Worm (Caenorhabditis elegans) whole organism, mixed stage, embryonic: ENCODE measurements around the gene npr-40.
"Not testable (repeated sequence)": the region's sequence is repeated elsewhere in the genome, so short reads cannot be mapped to it uniquely, and the experiment has no call there.

Experiments
- M03D4.4 ChIP-seq: sonication (generic microtip); optimal IDR thresholded peaks from 2 replicates; lab custom pipeline; 2017; ENCODE audit warnings: mild to moderate bottlenecking, missing genetic modification characterization, missing compliant biosample characterization
- bed-3 ChIP-seq: fragments of 200-800 bp; sonication (Bioruptor generic); optimal IDR thresholded peaks from 3 replicates; lab custom pipeline; 2018; ENCODE audit warnings: mild to moderate bottlenecking, missing genetic modification characterization, moderate library complexity, missing compliant biosample characterization
- blmp-1 ChIP-seq: fragments of 150-350 bp; optimal IDR thresholded peaks from 2 replicates; lab custom pipeline; 2014; ENCODE audit warnings: missing biosample characterization, missing genetic modification characterization
- ceh-43 ChIP-seq: fragments of 200-800 bp; sonication (Bioruptor generic); optimal IDR thresholded peaks from 2 replicates; lab custom pipeline; 2018; ENCODE audit warnings: mild to moderate bottlenecking, missing genetic modification characterization, moderate library complexity, missing compliant biosample characterization
- ceh-83 ChIP-seq: fragments of 200-800 bp; sonication (Bioruptor generic); optimal IDR thresholded peaks from 2 replicates; lab custom pipeline; 2018; ENCODE audit warnings: mild to moderate bottlenecking, missing genetic modification characterization, missing compliant biosample characterization
- ces-1 ChIP-seq: fragments of 150-350 bp; optimal IDR thresholded peaks from 2 replicates; lab custom pipeline; 2014; ENCODE audit warnings: missing biosample characterization, missing genetic modification reagents, missing genetic modification characterization
- drap-1 ChIP-seq: fragments of 200-800 bp; sonication (Bioruptor generic); optimal IDR thresholded peaks from 3 replicates; lab custom pipeline; 2018; ENCODE audit warnings: mild to moderate bottlenecking, missing genetic modification characterization, missing compliant biosample characterization
- elt-1 ChIP-seq: sonication (generic microtip); optimal IDR thresholded peaks from 2 replicates; lab custom pipeline; 2017; ENCODE audit warnings: missing genetic modification characterization, mild to moderate bottlenecking, missing compliant biosample characterization, antibody characterized with exemption, moderate library complexity, borderline replicate concordance; ENCODE audit not compliant: insufficient read depth
- elt-3 ChIP-seq: fragments of 150-350 bp; optimal IDR thresholded peaks from 2 replicates; lab custom pipeline; 2014; ENCODE audit warnings: missing biosample characterization, missing genetic modification characterization
- flh-1 ChIP-seq: fragments of 200-800 bp; sonication (Bioruptor generic); optimal IDR thresholded peaks from 2 replicates; lab custom pipeline; 2018; ENCODE audit warnings: mild to moderate bottlenecking, missing genetic modification characterization, moderate library complexity, missing compliant biosample characterization
- hlh-1 ChIP-seq: fragments of 150-350 bp; optimal IDR thresholded peaks from 2 replicates; lab custom pipeline; 2014; ENCODE audit warnings: missing biosample characterization, missing genetic modification reagents, missing genetic modification characterization
- lin-13 ChIP-seq: fragments of 150-350 bp; optimal IDR thresholded peaks from 2 replicates; lab custom pipeline; 2014; ENCODE audit warnings: missing biosample characterization, missing genetic modification characterization
- lin-32 ChIP-seq: fragments of 200-800 bp; sonication (Bioruptor generic); optimal IDR thresholded peaks from 2 replicates; lab custom pipeline; 2018; ENCODE audit warnings: mild to moderate bottlenecking, missing genetic modification characterization, missing compliant biosample characterization
- mab-5 ChIP-seq: fragments of 150-350 bp; optimal IDR thresholded peaks from 2 replicates; lab custom pipeline; 2014; ENCODE audit warnings: missing biosample characterization, missing genetic modification characterization
- mep-1 ChIP-seq: fragments of 150-350 bp; optimal IDR thresholded peaks from 2 replicates; lab custom pipeline; 2017; ENCODE audit warnings: missing biosample characterization, missing genetic modification reagents, missing genetic modification characterization, inconsistent platforms
- mls-2 ChIP-seq: sonication (generic microtip); optimal IDR thresholded peaks from 2 replicates; lab custom pipeline; 2016; ENCODE audit warnings: mild to moderate bottlenecking, missing genetic modification characterization, moderate library complexity, missing compliant biosample characterization
- nhr-12 ChIP-seq: fragments of 150-350 bp; optimal IDR thresholded peaks from 2 replicates; lab custom pipeline; 2014; ENCODE audit warnings: missing biosample characterization, missing genetic modification characterization
- nhr-2 ChIP-seq: fragments of 150-350 bp; optimal IDR thresholded peaks from 2 replicates; lab custom pipeline; 2014; ENCODE audit warnings: missing biosample characterization, missing genetic modification characterization
- nhr-237 ChIP-seq: fragments of 150-350 bp; optimal IDR thresholded peaks from 2 replicates; lab custom pipeline; 2014; ENCODE audit warnings: missing biosample characterization, missing genetic modification characterization
- nhr-76 ChIP-seq: sonication (generic microtip); optimal IDR thresholded peaks from 2 replicates; lab custom pipeline; 2017; ENCODE audit warnings: missing biosample characterization, missing genetic modification characterization
- pha-4 ChIP-seq: fragments of 150-350 bp; optimal IDR thresholded peaks from 2 replicates; lab custom pipeline; 2018; ENCODE audit warnings: missing biosample characterization, missing genetic modification reagents, missing genetic modification characterization
- sptf-1 ChIP-seq: sonication (generic microtip); optimal IDR thresholded peaks from 2 replicates; lab custom pipeline; 2017; ENCODE audit warnings: mild to moderate bottlenecking, missing genetic modification characterization, moderate library complexity, missing compliant biosample characterization
- tbx-8 ChIP-seq: fragments of 200-800 bp; sonication (Bioruptor generic); optimal IDR thresholded peaks from 2 replicates; lab custom pipeline; 2018; ENCODE audit warnings: mild to moderate bottlenecking, missing genetic modification characterization, moderate library complexity, missing compliant biosample characterization
- unc-120 ChIP-seq: sonication (generic microtip); optimal IDR thresholded peaks from 2 replicates; lab custom pipeline; 2017; ENCODE audit warnings: missing genetic modification characterization, missing compliant biosample characterization; ENCODE audit not compliant: poor library complexity, severe bottlenecking
- unc-62 ChIP-seq: fragments of 150-350 bp; optimal IDR thresholded peaks from 2 replicates; lab custom pipeline; 2014; ENCODE audit warnings: missing biosample characterization, missing genetic modification reagents, missing genetic modification characterization
- zip-8 ChIP-seq: fragments of 150-350 bp; optimal IDR thresholded peaks from 2 replicates; lab custom pipeline; 2014; ENCODE audit warnings: missing biosample characterization, missing genetic modification characterization
- ztf-11 ChIP-seq: fragments of 150-350 bp; optimal IDR thresholded peaks from 2 replicates; lab custom pipeline; 2014; ENCODE audit warnings: missing biosample characterization, missing genetic modification characterization

npr-40 gene

DNA sequence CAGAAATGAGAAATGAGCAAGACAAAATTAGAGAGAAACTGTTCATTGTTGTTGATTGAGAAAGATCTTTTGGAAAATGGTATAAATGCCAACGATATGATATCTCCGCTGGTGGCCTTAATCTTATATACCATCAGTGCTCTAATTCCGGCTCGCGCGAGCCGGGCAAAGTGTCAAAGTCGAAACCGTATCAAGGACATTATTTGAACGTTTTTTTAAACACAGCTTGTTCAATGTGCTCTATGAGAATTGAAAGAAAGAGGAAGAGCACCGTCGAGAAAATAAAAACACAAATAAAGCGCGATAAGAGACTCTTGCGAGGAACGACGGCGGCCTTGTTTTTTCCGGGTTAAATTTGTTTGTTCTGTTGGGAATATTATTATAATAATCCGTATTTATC, 42.8 kb downstream of the npr-40 start, which contains the start of gene idpp-3:
Gene idpp-3, minus strand, starts transcription at position 101 of the 400 bp plus-strand sequence.
- no peak for TF ChIP-seq nhr-76 (tag; lab: Kevin White, UChicago)
- TF ChIP-seq, all 35 proteins: peak for 0

DNA sequence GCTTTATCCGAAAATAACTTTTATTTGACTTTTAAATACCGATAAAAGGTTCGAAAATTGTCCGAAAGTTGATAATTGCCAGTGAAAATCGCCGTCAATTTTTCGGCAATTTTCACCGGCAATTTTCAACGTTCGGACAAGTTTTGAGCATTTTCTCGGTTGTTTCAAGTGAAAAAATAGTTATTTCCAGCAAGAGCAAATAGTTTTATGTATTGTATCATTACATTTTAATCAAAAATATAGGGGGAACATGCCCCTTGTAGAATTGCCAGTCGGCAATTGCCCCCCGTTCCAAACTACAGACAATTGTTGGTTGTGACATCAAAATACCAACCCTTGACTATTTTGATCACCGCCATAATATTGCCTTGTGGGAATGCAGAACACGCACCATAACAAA, 43.8 kb downstream of the npr-40 start, which contains the start of gene rgs-10:
Gene rgs-10, plus strand, starts transcription at position 301 of the 400 bp plus-strand sequence.
- TF ChIP-seq M03D4.4 (tag; lab: Kevin White, UChicago) (no peak), sptf-1 (tag; lab: Kevin White, UChicago) (no peak), flh-1 (GFP tag; lab: Kevin White, UChicago) (no peak), elt-1 (tag; lab: Kevin White, UChicago) (no peak), mls-2 (tag; lab: Kevin White, UChicago) (no peak), hlh-1 (tag; lab: Kevin White, UChicago) (no peak), elt-3 (tag; lab: Kevin White, UChicago) (no peak), tbx-8 (GFP tag; lab: Kevin White, UChicago) (no peak), blmp-1 (tag; lab: Kevin White, UChicago) (no peak), zip-8 (tag; lab: Kevin White, UChicago) (no peak)

DNA sequence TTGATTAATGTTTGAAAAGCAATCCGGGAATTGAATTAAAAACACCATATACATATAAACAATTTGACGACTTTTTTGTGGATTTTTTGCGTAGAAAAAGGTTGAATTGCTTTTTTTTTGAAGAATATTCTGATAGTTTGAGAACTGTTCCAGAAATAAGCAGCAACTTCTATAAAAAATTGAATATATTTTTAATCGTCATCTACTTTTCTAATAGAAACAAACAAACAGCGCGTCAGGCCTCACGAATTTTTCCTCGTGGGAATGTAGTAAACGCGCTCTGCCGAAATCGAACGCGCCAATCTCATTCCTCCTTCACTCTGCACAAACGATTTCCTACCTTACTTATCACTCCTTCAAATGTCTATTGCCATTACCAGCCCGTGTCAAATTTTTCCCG, 45.6 kb downstream of the npr-40 start, which contains the start of gene rgs-11:
Gene rgs-11, plus strand, starts transcription at position 301 of the 400 bp plus-strand sequence.
- TF ChIP-seq ztf-11 (tag; lab: Kevin White, UChicago) (no peak), blmp-1 (tag; lab: Kevin White, UChicago) (no peak), pha-4 (no peak), nhr-2 (tag; lab: Kevin White, UChicago) (no peak), drap-1 (GFP tag; lab: Kevin White, UChicago) (no peak), elt-1 (tag; lab: Kevin White, UChicago) (no peak), lin-13 (tag; lab: Kevin White, UChicago) (no peak), ceh-43 (no peak), mep-1 (tag; lab: Kevin White, UChicago) (no peak), bed-3 (GFP tag; lab: Kevin White, UChicago) (no peak), unc-62 (GFP tag; lab: Kevin White, UChicago) (no peak), zip-8 (tag; lab: Kevin White, UChicago) (no peak), flh-1 (GFP tag; lab: Kevin White, UChicago) (no peak), elt-3 (tag; lab: Kevin White, UChicago) (no peak), lin-32 (GFP tag; lab: Kevin White, UChicago) (no peak), nhr-12 (no peak), tbx-8 (GFP tag; lab: Kevin White, UChicago) (no peak)

DNA sequence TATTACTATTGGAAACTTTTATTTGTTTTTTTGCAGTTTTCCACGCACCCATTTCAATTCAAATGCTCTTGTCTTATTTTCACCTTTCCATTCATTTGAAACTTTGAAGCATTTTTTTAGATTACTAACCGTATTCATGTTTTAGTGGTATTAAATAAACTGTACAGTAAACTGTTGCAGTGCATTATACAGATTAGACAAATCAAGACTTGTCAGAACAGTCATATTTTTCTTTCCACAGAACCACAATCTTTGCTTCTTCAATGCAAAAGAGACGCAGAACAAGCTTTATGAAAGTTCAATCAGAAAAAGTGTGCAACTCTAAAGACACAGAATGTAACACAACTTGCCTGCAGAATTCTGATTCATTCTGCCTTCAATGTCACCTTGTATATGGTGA, 47.1 kb downstream of the npr-40 start, which contains the start of gene F45B8.5:
Gene F45B8.5, plus strand, starts transcription at position 301 of the 400 bp plus-strand sequence.
- TF ChIP-seq unc-120 (tag; lab: Kevin White, UChicago) (no peak), nhr-237 (tag; lab: Kevin White, UChicago) (no peak), nhr-2 (tag; lab: Kevin White, UChicago) (no peak), hlh-1 (tag; lab: Kevin White, UChicago) (no peak), pha-4 (no peak), lin-32 (GFP tag; lab: Kevin White, UChicago) (no peak), zip-8 (tag; lab: Kevin White, UChicago) (no peak), bed-3 (GFP tag; lab: Kevin White, UChicago) (no peak), M03D4.4 (tag; lab: Kevin White, UChicago) (no peak), ceh-83 (GFP tag; lab: Kevin White, UChicago) (no peak), nhr-76 (tag; lab: Kevin White, UChicago) (no peak), tbx-8 (GFP tag; lab: Kevin White, UChicago) (no peak), mab-5 (tag; lab: Kevin White, UChicago) (no peak)

DNA sequence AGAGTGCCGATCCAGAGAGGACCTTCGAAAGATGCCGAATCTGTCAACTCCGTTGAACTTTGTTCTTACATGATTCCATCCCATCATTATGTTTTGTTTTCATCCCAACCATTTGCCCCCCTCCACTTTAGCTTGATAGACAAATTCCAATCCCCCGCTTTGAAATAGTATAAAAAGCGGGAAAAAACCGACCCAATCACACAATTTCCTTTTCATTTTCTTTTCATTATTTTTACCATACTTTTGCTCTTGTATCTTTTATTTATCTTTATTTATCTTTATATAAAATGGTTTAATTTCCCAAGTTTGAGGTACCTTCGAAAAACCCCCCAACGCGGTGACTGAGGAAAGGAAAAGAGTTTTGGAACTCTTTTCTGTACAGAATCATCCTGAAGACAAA, 47.9 kb downstream of the npr-40 start, which contains the start of gene F20D1.22:
Gene F20D1.22, plus strand, starts transcription at position 301 of the 400 bp plus-strand sequence.
- not testable (repeated sequence) for TF ChIP-seq unc-120, blmp-1, mep-1 (tag; lab: Kevin White, UChicago)

DNA sequence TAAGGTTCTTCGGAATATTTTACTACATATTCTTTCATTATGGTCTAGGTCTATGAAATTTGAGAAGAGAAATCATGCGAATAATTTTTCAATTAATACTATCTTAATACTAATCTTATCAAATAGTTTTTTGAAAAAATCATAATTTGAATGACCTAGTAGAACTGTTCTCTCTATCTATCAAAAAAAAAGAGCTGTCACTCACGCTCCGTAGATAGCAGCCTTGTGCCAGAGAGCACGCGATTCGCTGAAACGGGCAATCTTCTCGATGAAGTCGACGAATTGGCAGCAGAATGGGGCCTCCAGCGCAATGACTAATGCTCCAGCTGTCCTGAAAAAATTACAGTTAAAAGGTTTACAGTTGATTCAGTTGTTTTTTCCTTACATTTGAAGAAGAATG, 51.0 kb downstream of the npr-40 start:
- no peak for TF ChIP-seq pha-4
- no peak for TF ChIP-seq ceh-83 (GFP tag; lab: Kevin White, UChicago)
- no peak for TF ChIP-seq blmp-1 (tag; lab: Kevin White, UChicago)
- no peak for TF ChIP-seq ces-1 (GFP tag; lab: Kevin White, UChicago)
